Worm (Caenorhabditis elegans): ENCODE measurements around the gene C55C3.3.

Gene C55C3.3

ce11 chrIV:5734720-5735119, 49.6 kb downstream of the C55C3.3 start, which contains the start of gene cpg-18:
TSS of gene cpg-18 (plus strand) at chrIV:5735020.
- no peak for TF ChIP-seq ceh-82 (tag; optimal IDR thresholded peaks at IDR 0.05)
- no peak for TF ChIP-seq peb-1 (tag; optimal IDR thresholded peaks at IDR 0.05)
- no peak for TF ChIP-seq lin-11 (tag; optimal IDR thresholded peaks at IDR 0.05)
- no peak for TF ChIP-seq nhr-11 (tag; optimal IDR thresholded peaks at IDR 0.05)
- no peak for TF ChIP-seq nhr-129 (tag; optimal IDR thresholded peaks at IDR 0.05)
- TF ChIP-seq F13H6.1 (tag; optimal IDR thresholded peaks at IDR 0.05), result no peak
- no peak for TF ChIP-seq nhr-23 (tag; optimal IDR thresholded peaks at IDR 0.05)
- no peak for TF ChIP-seq nhr-10 (tag; optimal IDR thresholded peaks at IDR 0.05)
- no peak for TF ChIP-seq nhr-237 (tag; optimal IDR thresholded peaks at IDR 0.05)
- no peak for TF ChIP-seq nhr-6 (tag; optimal IDR thresholded peaks at IDR 0.05)
- TF ChIP-seq ztf-11 (tag; optimal IDR thresholded peaks at IDR 0.05), result no peak
- no peak for TF ChIP-seq lin-13 (GFP tag; optimal IDR thresholded peaks at IDR 0.05)
- no peak for TF ChIP-seq sma-3 (GFP tag; optimal IDR thresholded peaks at IDR 0.05)
- no peak for TF ChIP-seq ama-1 (optimal IDR thresholded peaks at IDR 0.05)
- TF ChIP-seq nhr-77 (tag; optimal IDR thresholded peaks at IDR 0.05), result no peak
- TF ChIP-seq sma-9 (GFP tag; optimal IDR thresholded peaks at IDR 0.05), result no peak
- TF ChIP-seq sma-9 (tag; optimal IDR thresholded peaks at IDR 0.05), result no peak
